Worm (Caenorhabditis elegans): Measurements from ENCODE around the gene F52F10.2.

F52F10.2 gene

ce11 chrV:1593799-1594420 is 46.0 kb downstream of the F52F10.2 start, which contains the start of gene F16B4.4 (continued):
- TF ChIP-seq lsy-12 (tag; optimal IDR thresholded peaks at IDR 0.05) (peak; percentile 5), sea-2 (GFP tag; optimal IDR thresholded peaks at IDR 0.05) (no peak), elt-1 (tag; optimal IDR thresholded peaks at IDR 0.05) (no peak), R02D3.7 (tag; optimal IDR thresholded peaks at IDR 0.05) (no peak)

DNA sequence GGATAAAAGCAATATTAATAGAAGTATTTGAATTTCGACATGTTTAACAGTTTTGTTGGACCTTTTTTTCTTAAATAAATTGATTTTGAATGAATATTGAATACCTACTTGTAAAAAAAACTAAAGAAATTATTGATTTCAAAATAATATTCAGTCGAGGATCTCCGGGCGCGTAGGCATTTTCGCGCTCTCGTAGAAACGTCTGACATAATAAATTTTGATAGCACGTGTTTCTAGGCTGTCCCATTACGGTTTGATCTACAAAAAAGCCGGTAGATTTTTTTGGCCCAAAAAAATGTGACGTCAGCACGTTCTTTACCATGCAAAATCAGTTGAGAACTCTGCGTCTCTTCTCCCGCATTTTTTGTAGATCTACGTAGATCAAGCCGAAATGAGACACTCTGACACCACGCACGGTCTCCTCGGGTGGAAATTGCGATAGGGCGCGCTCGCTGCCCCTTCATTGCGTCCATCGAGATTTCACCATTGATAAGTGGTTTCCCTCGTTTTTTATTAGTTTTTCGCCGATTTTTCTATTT is 46.7 kb downstream of the F52F10.2 start:
- TF ChIP-seq nhr-43 (tag; optimal IDR thresholded peaks at IDR 0.05; ENCODE audit: poor library complexity, severe bottlenecking) (peak; percentile 54), fos-1 (tag; optimal IDR thresholded peaks at IDR 0.05) (no peak), nhr-23 (tag; optimal IDR thresholded peaks at IDR 0.05) (peak; percentile 65)
